Fruit fly (Drosophila melanogaster): Measurements from ENCODE around the gene CG3558.

CG3558 gene

dm6 chr2L:3012780-3013179 lies 20.1 kb downstream of the CG3558 start (continued):
- TF ChIP-seq CG14441 (GFP tag; IDR thresholded peaks at IDR 0.05), result peak; percentile 23; the same call in 1 of the 2 replicates
- TF ChIP-seq jing (GFP tag; optimal IDR thresholded peaks at IDR 0.05), result no peak
- TF ChIP-seq vvl (GFP tag; IDR thresholded peaks at IDR 0.05), result peak; percentile 56; the same call in 1 of the 2 replicates
- TF ChIP-seq trh (GFP tag; optimal IDR thresholded peaks at IDR 0.05), result no peak
- TF ChIP-seq ap (GFP tag; IDR thresholded peaks at IDR 0.05), result 0 out of 2 replicates have a peak, but pooled peaks have one; percentile 33
- no peak for TF ChIP-seq exex (tag; optimal IDR thresholded peaks at IDR 0.05)
- TF ChIP-seq Dip2 (GFP tag; IDR thresholded peaks at IDR 0.05), result no peak
- TF ChIP-seq zfh1 (GFP tag; IDR thresholded peaks at IDR 0.05), result peak; percentile 68
- TF ChIP-seq ssp (GFP tag; IDR thresholded peaks at IDR 0.05), result no peak
- TF ChIP-seq sisA (GFP tag; IDR thresholded peaks at IDR 0.05), result peak; percentile 64

DNA sequence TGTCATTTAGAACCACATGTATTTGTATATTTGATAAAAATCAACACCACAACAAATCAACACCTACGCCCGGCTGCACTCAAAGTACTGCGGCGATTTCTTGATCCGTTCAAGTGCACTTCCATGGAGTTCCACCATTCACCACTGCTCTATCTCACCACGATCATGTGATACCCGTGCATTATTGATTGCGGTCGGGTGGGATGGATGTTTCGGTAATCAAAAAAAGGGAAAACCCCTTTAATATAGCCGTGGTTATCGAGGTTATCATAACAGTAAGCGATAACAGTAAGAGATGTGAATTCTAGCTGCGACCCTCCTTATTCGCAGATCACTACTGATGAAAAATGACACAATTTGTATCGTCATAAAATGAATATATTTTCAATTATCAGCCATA lies 25.5 kb downstream of the CG3558 start, which contains the start of the genes CG17224 and CG17264:
CG17224 (minus strand) TSS at position 97 of the 400 bp plus-strand sequence.
CG17264 (plus strand) TSS at position 297 of the 400 bp plus-strand sequence.
- TF ChIP-seq sr (GFP tag; IDR thresholded peaks at IDR 0.05) (peak; percentile 45; the same call in 1 of the 3 replicates), CG42726 (GFP tag; IDR thresholded peaks at IDR 0.05; ENCODE audit: partially characterized antibody) (no peak), Bdp1 (GFP tag; optimal IDR thresholded peaks at IDR 0.05) (no peak), trem (tag; optimal IDR thresholded peaks at IDR 0.05) (peak; percentile 20), stwl (tag; optimal IDR thresholded peaks at IDR 0.05) (peak; percentile 37), CG3838 (GFP tag; optimal IDR thresholded peaks at IDR 0.05) (no peak), CG15514 (GFP tag; optimal IDR thresholded peaks at IDR 0.05) (no peak), CG6654 (GFP tag; optimal IDR thresholded peaks at IDR 0.05) (no peak), CG9817 (tag; optimal IDR thresholded peaks at IDR 0.05) (no peak), CG9215 (GFP tag; IDR thresholded peaks at IDR 0.05) (no peak), sens (GFP tag) (peak; percentile 73), HLHmδ (GFP tag; optimal IDR thresholded peaks at IDR 0.05) (peak; percentile 52), Med (GFP tag) (peak; percentile 3), rib (GFP tag; IDR thresholded peaks at IDR 0.05) (no peak), CG10565 (GFP tag; optimal IDR thresholded peaks at IDR 0.05) (no peak), CG17385 (GFP tag; optimal IDR thresholded peaks at IDR 0.05) (no peak), fd3F (GFP tag; optimal IDR thresholded peaks at IDR 0.05) (no peak), kah (GFP tag; optimal IDR thresholded peaks at IDR 0.05) (no peak), pfk (GFP tag; optimal IDR thresholded peaks at IDR 0.05) (peak; percentile 86)

DNA sequence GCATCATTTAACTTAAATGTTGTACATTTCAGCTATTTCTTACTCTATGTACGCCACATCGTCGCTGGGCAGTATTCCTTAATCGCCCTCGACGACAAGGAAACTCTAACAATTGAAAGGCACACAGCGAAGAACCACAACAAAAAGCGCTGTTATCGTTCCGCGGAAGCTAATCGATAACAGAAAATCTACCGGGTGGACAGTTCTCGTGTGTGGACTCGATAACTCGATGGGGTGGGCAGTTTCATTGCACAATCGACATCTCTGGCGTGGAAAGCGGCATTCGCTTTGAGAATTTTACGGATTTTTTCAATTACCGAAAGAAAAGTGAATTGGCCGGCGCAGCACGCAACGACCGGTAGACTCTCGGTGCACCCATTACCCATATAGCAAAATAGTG lies 30.3 kb downstream of the CG3558 start, which contains the start of the genes alpha4GT1 and Prp40:
alpha4GT1 (minus strand) TSS at position 156 of the 400 bp plus-strand sequence.
Prp40 (plus strand) TSS at position 241 of the 400 bp plus-strand sequence.
- TF ChIP-seq zfh1 (GFP tag; IDR thresholded peaks at IDR 0.05), result no peak
- no peak for TF ChIP-seq croc (GFP tag; conservative IDR thresholded peaks at IDR 0.05)
- TF ChIP-seq CG43689 (GFP tag; IDR thresholded peaks at IDR 0.05), result no peak
- no peak for TF ChIP-seq ro (GFP tag; IDR thresholded peaks at IDR 0.05)
- no peak for TF ChIP-seq sd (tag; optimal IDR thresholded peaks at IDR 0.05)
- TF ChIP-seq unc-4 (GFP tag; IDR thresholded peaks at IDR 0.05; ENCODE audit: partially characterized antibody), result peak; percentile 65
- TF ChIP-seq CG4730 (GFP tag; IDR thresholded peaks at IDR 0.05), result no peak
- TF ChIP-seq cas (GFP tag; IDR thresholded peaks at IDR 0.05), result no peak
- no peak for TF ChIP-seq gcm2 (GFP tag; optimal IDR thresholded peaks at IDR 0.05)
- TF ChIP-seq tio (GFP tag; optimal IDR thresholded peaks at IDR 0.05), result no peak
- no peak for TF ChIP-seq HLH3B (GFP tag; IDR thresholded peaks at IDR 0.05)
- TF ChIP-seq pnt (GFP tag; optimal IDR thresholded peaks at IDR 0.05), result no peak
- TF ChIP-seq E2f2 (GFP tag; IDR thresholded peaks at IDR 0.05), result peak; percentile 67
- no peak for TF ChIP-seq CG13424 (tag; optimal IDR thresholded peaks at IDR 0.05)
- TF ChIP-seq cato (GFP tag; optimal IDR thresholded peaks at IDR 0.05; ENCODE audit: borderline replicate concordance), result no peak
- TF ChIP-seq CG10274 (GFP tag; optimal IDR thresholded peaks at IDR 0.05), result no peak
- TF ChIP-seq GATAe (GFP tag; conservative IDR thresholded peaks at IDR 0.05), result no peak
- peak; percentile 80 for TF ChIP-seq mld (GFP tag; IDR thresholded peaks at IDR 0.05; ENCODE audit: partially characterized antibody)
- no peak for TF ChIP-seq unpg (GFP tag; optimal IDR thresholded peaks at IDR 0.05)
- TF ChIP-seq CG18262 (tag; optimal IDR thresholded peaks at IDR 0.05), result no peak
- no peak for TF ChIP-seq CG7556 (GFP tag; optimal IDR thresholded peaks at IDR 0.05)
- no peak for TF ChIP-seq Sox102F (GFP tag; optimal IDR thresholded peaks at IDR 0.05)
